Worm (Caenorhabditis elegans) whole organism, L3 larva: ENCODE data around the gene cpf-2.

ENCODE experiments used
- R02D3.7 ChIP-seq: fragments of 150-350 bp; optimal IDR thresholded peaks from 2 replicates; lab custom pipeline; 2014; ENCODE audit warnings: missing biosample characterization, missing genetic modification characterization
- ZK546.5 ChIP-seq: sonication (generic microtip); optimal IDR thresholded peaks from 2 replicates; lab custom pipeline; 2017; ENCODE audit warnings: missing biosample characterization, missing genetic modification characterization
- aly-2 ChIP-seq: fragments of 150-350 bp; optimal IDR thresholded peaks from 2 replicates; lab custom pipeline; 2014; ENCODE audit warnings: missing biosample characterization, missing genetic modification characterization
- ama-1 ChIP-seq: fragments of 150-350 bp; optimal IDR thresholded peaks from 2 replicates; lab custom pipeline; 2018
- ceh-16 ChIP-seq: sonication (generic microtip); optimal IDR thresholded peaks from 2 replicates; lab custom pipeline; 2017; ENCODE audit warnings: missing biosample characterization, missing genetic modification characterization
- ceh-28 ChIP-seq: fragments of 150-350 bp; optimal IDR thresholded peaks from 2 replicates; lab custom pipeline; 2014; ENCODE audit warnings: missing biosample characterization, missing genetic modification reagents, missing genetic modification characterization
- ceh-82 ChIP-seq: fragments of 150-350 bp; optimal IDR thresholded peaks from 2 replicates; lab custom pipeline; 2014; ENCODE audit warnings: missing biosample characterization, missing genetic modification characterization
- ceh-9 ChIP-seq: sonication (generic microtip); optimal IDR thresholded peaks from 2 replicates; lab custom pipeline; 2018; ENCODE audit warnings: missing biosample characterization, missing genetic modification characterization
- daf-12 ChIP-seq: fragments of 150-350 bp; optimal IDR thresholded peaks from 2 replicates; lab custom pipeline; 2014; ENCODE audit warnings: missing biosample characterization, missing genetic modification reagents, missing genetic modification characterization
- egl-27 ChIP-seq: sonication (generic microtip); optimal IDR thresholded peaks from 4 replicates; lab custom pipeline; 2017; ENCODE audit warnings: missing biosample characterization, missing genetic modification reagents, missing genetic modification characterization
- egl-5 ChIP-seq: fragments of 150-350 bp; optimal IDR thresholded peaks from 2 replicates; lab custom pipeline; 2017; ENCODE audit warnings: missing biosample characterization, missing genetic modification reagents, missing genetic modification characterization, inconsistent platforms
- elt-1 ChIP-seq: fragments of 150-350 bp; optimal IDR thresholded peaks from 2 replicates; lab custom pipeline; 2014; ENCODE audit warnings: missing biosample characterization, missing genetic modification characterization
- elt-2 ChIP-seq: sonication (generic microtip); optimal IDR thresholded peaks from 2 replicates; lab custom pipeline; 2016; ENCODE audit warnings: missing genetic modification reagents, mild to moderate bottlenecking, missing genetic modification characterization, missing compliant biosample characterization
- elt-3 ChIP-seq, 3 experiments: fragments of 150-350 bp in 1 of 3; sonication (generic microtip) in 2 of 3; optimal IDR thresholded peaks; 2 replicates in 2 of 3; 4 replicates in 1 of 3; lab custom pipeline; 2014 to 2017; ENCODE audit warnings: missing biosample characterization in 3 of 3, missing genetic modification characterization in 3 of 3
- eor-1 ChIP-seq, 2 experiments: fragments of 150-350 bp; optimal IDR thresholded peaks; 2 replicates each; lab custom pipeline; 2014 to 2018; ENCODE audit warnings: missing biosample characterization in 2 of 2, missing genetic modification characterization in 2 of 2
- fkh-10 ChIP-seq: sonication (generic microtip); optimal IDR thresholded peaks from 2 replicates; lab custom pipeline; 2017; ENCODE audit warnings: missing biosample characterization, missing genetic modification reagents, missing genetic modification characterization
- fkh-2 ChIP-seq: fragments of 150-350 bp; optimal IDR thresholded peaks from 2 replicates; lab custom pipeline; 2014; ENCODE audit warnings: missing biosample characterization, missing genetic modification reagents, missing genetic modification characterization
- fos-1 ChIP-seq: fragments of 150-350 bp; optimal IDR thresholded peaks from 2 replicates; lab custom pipeline; 2014; ENCODE audit warnings: missing biosample characterization, missing genetic modification characterization
- hmg-11 ChIP-seq: sonication (generic microtip); optimal IDR thresholded peaks from 2 replicates; lab custom pipeline; 2016; ENCODE audit warnings: missing genetic modification characterization, missing compliant biosample characterization
- jun-1 ChIP-seq: fragments of 150-350 bp; optimal IDR thresholded peaks from 2 replicates; lab custom pipeline; 2014; ENCODE audit warnings: missing biosample characterization, missing genetic modification reagents, missing genetic modification characterization
- lin-15B ChIP-seq: fragments of 150-350 bp; optimal IDR thresholded peaks from 2 replicates; lab custom pipeline; 2014; ENCODE audit warnings: missing biosample characterization, missing genetic modification characterization
- lin-39 ChIP-seq: fragments of 150-350 bp; optimal IDR thresholded peaks from 2 replicates; lab custom pipeline; 2018; ENCODE audit warnings: missing biosample characterization, missing genetic modification reagents, missing genetic modification characterization
- lsy-12 ChIP-seq: sonication (generic microtip); optimal IDR thresholded peaks from 2 replicates; lab custom pipeline; 2016; ENCODE audit warnings: mild to moderate bottlenecking, missing genetic modification characterization, missing compliant biosample characterization
- mdl-1 ChIP-seq: fragments of 150-350 bp; optimal IDR thresholded peaks from 2 replicates; lab custom pipeline; 2014; ENCODE audit warnings: missing biosample characterization, missing genetic modification characterization
- mml-1 ChIP-seq: fragments of 150-350 bp; sonication (generic microtip); optimal IDR thresholded peaks from 3 replicates; lab custom pipeline; 2014; ENCODE audit warnings: missing biosample characterization, missing genetic modification characterization
- nfya-1 ChIP-seq: sonication (generic microtip); optimal IDR thresholded peaks from 2 replicates; lab custom pipeline; 2017; ENCODE audit warnings: missing genetic modification characterization, mild to moderate bottlenecking, missing compliant biosample characterization, antibody characterized with exemption, moderate library complexity; ENCODE audit not compliant: insufficient read depth
- nhr-11 ChIP-seq: fragments of 150-350 bp; optimal IDR thresholded peaks from 2 replicates; lab custom pipeline; 2014; ENCODE audit warnings: missing biosample characterization, missing genetic modification characterization
- nhr-12 ChIP-seq: fragments of 150-350 bp; optimal IDR thresholded peaks from 2 replicates; lab custom pipeline; 2014; ENCODE audit warnings: missing biosample characterization, missing genetic modification characterization
- nhr-23 ChIP-seq: fragments of 150-350 bp; optimal IDR thresholded peaks from 2 replicates; lab custom pipeline; 2014; ENCODE audit warnings: missing biosample characterization, missing genetic modification reagents, missing genetic modification characterization
- nhr-237 ChIP-seq: fragments of 150-350 bp; optimal IDR thresholded peaks from 2 replicates; lab custom pipeline; 2014; ENCODE audit warnings: missing biosample characterization, missing genetic modification characterization
- nhr-25 ChIP-seq: sonication (generic microtip); optimal IDR thresholded peaks from 2 replicates; lab custom pipeline; 2017; ENCODE audit warnings: missing biosample characterization, missing genetic modification characterization
- nhr-28 ChIP-seq: fragments of 150-350 bp; optimal IDR thresholded peaks from 2 replicates; lab custom pipeline; 2014; ENCODE audit warnings: missing biosample characterization, missing genetic modification characterization
- nhr-43 ChIP-seq: sonication (generic microtip); optimal IDR thresholded peaks from 2 replicates; lab custom pipeline; 2016; ENCODE audit warnings: mild to moderate bottlenecking, missing genetic modification characterization, missing compliant biosample characterization; ENCODE audit not compliant: poor library complexity, severe bottlenecking
- nhr-67 ChIP-seq: fragments of 150-350 bp; optimal IDR thresholded peaks from 2 replicates; lab custom pipeline; 2014; ENCODE audit warnings: missing biosample characterization, missing genetic modification characterization
- nhr-76 ChIP-seq: fragments of 150-350 bp; sonication (generic microtip); optimal IDR thresholded peaks from 5 replicates; lab custom pipeline; 2014; ENCODE audit warnings: missing biosample characterization, missing genetic modification characterization
- nhr-77 ChIP-seq: fragments of 150-350 bp; optimal IDR thresholded peaks from 2 replicates; lab custom pipeline; 2014; ENCODE audit warnings: missing biosample characterization, missing genetic modification characterization
- pha-4 ChIP-seq: fragments of 150-350 bp; optimal IDR thresholded peaks from 2 replicates; lab custom pipeline; 2014; ENCODE audit warnings: missing biosample characterization, missing genetic modification reagents, missing genetic modification characterization
- pqm-1 ChIP-seq: fragments of 150-350 bp; optimal IDR thresholded peaks from 2 replicates; lab custom pipeline; 2017; ENCODE audit warnings: missing biosample characterization, missing genetic modification characterization, inconsistent platforms
- sea-2 ChIP-seq: fragments of 150-350 bp; sonication (generic microtip); optimal IDR thresholded peaks from 4 replicates; lab custom pipeline; 2014; ENCODE audit warnings: missing biosample characterization, missing genetic modification reagents, missing genetic modification characterization
- skn-1 ChIP-seq: fragments of 150-350 bp; optimal IDR thresholded peaks from 2 replicates; lab custom pipeline; 2014; ENCODE audit warnings: missing biosample characterization, missing genetic modification characterization
- snpc-4 ChIP-seq: fragments of 150-350 bp; optimal IDR thresholded peaks from 2 replicates; lab custom pipeline; 2014; ENCODE audit warnings: missing biosample characterization, missing genetic modification characterization
- tbx-2 ChIP-seq: sonication (generic microtip); optimal IDR thresholded peaks from 2 replicates; lab custom pipeline; 2016; ENCODE audit warnings: mild to moderate bottlenecking, missing genetic modification characterization, missing compliant biosample characterization
- unc-39 ChIP-seq: sonication (generic microtip); optimal IDR thresholded peaks from 4 replicates; lab custom pipeline; 2017; ENCODE audit warnings: missing biosample characterization, missing genetic modification characterization
- unc-62 ChIP-seq: fragments of 150-350 bp; sonication (generic microtip); optimal IDR thresholded peaks from 4 replicates; lab custom pipeline; 2014; ENCODE audit warnings: missing biosample characterization, missing genetic modification reagents, missing genetic modification characterization
- zag-1 ChIP-seq: fragments of 150-350 bp; optimal IDR thresholded peaks from 2 replicates; lab custom pipeline; 2014; ENCODE audit warnings: missing biosample characterization, missing genetic modification characterization
- ztf-11 ChIP-seq: fragments of 150-350 bp; optimal IDR thresholded peaks from 2 replicates; lab custom pipeline; 2014; ENCODE audit warnings: missing biosample characterization, missing genetic modification characterization
- ztf-4 ChIP-seq: fragments of 150-350 bp; optimal IDR thresholded peaks from 2 replicates; lab custom pipeline; 2014; ENCODE audit warnings: missing biosample characterization, missing genetic modification characterization

cpf-2 gene

ce11 chrIII:13262987-13263386, 5.7 kb downstream of the cpf-2 start, which contains the start of gene F56A8.4:
Gene F56A8.4, plus strand, starts transcription at chrIII:13263287.
- TF ChIP-seq zag-1 (tag; lab: Kevin White, UChicago) (no peak), eor-1 (tag; optimal IDR thresholded peaks at IDR 0.05; lab: Kevin White, UChicago) (no peak), nhr-11 (no peak), lsy-12 (no peak), nhr-28 (tag; lab: Kevin White, UChicago) (no peak), ceh-82 (tag; lab: Kevin White, UChicago) (no peak), ceh-28 (tag; lab: Kevin White, UChicago) (no peak), fos-1 (tag; lab: Kevin White, UChicago) (no peak), daf-12 (tag; lab: Kevin White, UChicago) (no peak), pqm-1 (tag; lab: Kevin White, UChicago) (no peak), egl-27 (tag; lab: Kevin White, UChicago) (no peak), elt-3 (tag; optimal IDR thresholded peaks at IDR 0.05; lab: Kevin White, UChicago) (no peak)
- TF ChIP-seq, all 47 proteins: peak for 0

- TF ChIP-seq nhr-25 (tag; lab: Kevin White, UChicago) (no peak), pha-4 (tag; lab: Kevin White, UChicago) (peak; percentile 91)
Measured at ce11 chrIII:13260344-13260743, 8.3 kb downstream of the cpf-2 start.

ce11 chrIII:13258752-13259151, 9.9 kb downstream of the cpf-2 start:
- peak; percentile 15 for TF ChIP-seq lin-15B
- TF ChIP-seq aly-2 = no peak
- no peak for TF ChIP-seq ceh-16 (tag; lab: Kevin White, UChicago)
- no peak for TF ChIP-seq pqm-1 (tag; lab: Kevin White, UChicago)
- TF ChIP-seq unc-62 (GFP tag; lab: Kevin White, UChicago) = no peak
- no peak for TF ChIP-seq ama-1
- peak; percentile 16 for TF ChIP-seq nhr-23
- TF ChIP-seq nhr-237 = no peak
- TF ChIP-seq nhr-67 (tag; lab: Kevin White, UChicago) = no peak
- TF ChIP-seq nhr-25 (tag; lab: Kevin White, UChicago) = peak; percentile 21
- TF ChIP-seq fos-1 (tag; lab: Kevin White, UChicago) = no peak
- no peak for TF ChIP-seq sea-2 (GFP tag; lab: Kevin White, UChicago)
- TF ChIP-seq ceh-9 (tag; lab: Kevin White, UChicago) = no peak
- no peak for TF ChIP-seq ztf-11 (tag; lab: Kevin White, UChicago)
- TF ChIP-seq mdl-1 (tag; lab: Kevin White, UChicago) = no peak
- no peak for TF ChIP-seq nhr-43
- no peak for TF ChIP-seq nhr-28 (tag; lab: Kevin White, UChicago)
- TF ChIP-seq pha-4 (tag; lab: Kevin White, UChicago) = peak; percentile 50
- TF ChIP-seq nfya-1 (tag; lab: Kevin White, UChicago) = peak; percentile 48
- TF ChIP-seq ZK546.5 = no peak
- TF ChIP-seq nhr-12 = no peak
- TF ChIP-seq lin-39 = no peak
- TF ChIP-seq nhr-76 = no peak
- TF ChIP-seq hmg-11 (tag; lab: Kevin White, UChicago) = no peak
- TF ChIP-seq elt-2 (tag; lab: Kevin White, UChicago) = no peak
- no peak for TF ChIP-seq snpc-4 (tag; lab: Kevin White, UChicago)
- no peak for TF ChIP-seq unc-39
- no peak for TF ChIP-seq elt-1 (tag; lab: Kevin White, UChicago)
- TF ChIP-seq fkh-10 (GFP tag; lab: Kevin White, UChicago) = no peak
- no peak for TF ChIP-seq egl-5
- no peak for TF ChIP-seq ztf-4 (tag; lab: Kevin White, UChicago)
- TF ChIP-seq mml-1 (tag; lab: Kevin White, UChicago) = no peak
- TF ChIP-seq lsy-12 = peak; percentile 16
- no peak for TF ChIP-seq ceh-82 (tag; lab: Kevin White, UChicago)
- no peak for TF ChIP-seq elt-3 (tag; optimal IDR thresholded peaks at IDR 0.05; lab: Kevin White, UChicago)
- no peak for TF ChIP-seq eor-1 (tag; optimal IDR thresholded peaks at IDR 0.05; lab: Kevin White, UChicago)
- TF ChIP-seq daf-12 (tag; lab: Kevin White, UChicago) = no peak
- TF ChIP-seq fkh-2 (tag; lab: Kevin White, UChicago) = no peak
- TF ChIP-seq skn-1 = no peak
- TF ChIP-seq ceh-28 (tag; lab: Kevin White, UChicago) = peak; percentile 41
- no peak for TF ChIP-seq zag-1 (tag; lab: Kevin White, UChicago)
- no peak for TF ChIP-seq egl-27 (tag; lab: Kevin White, UChicago)
- TF ChIP-seq R02D3.7 (tag; lab: Kevin White, UChicago) = no peak
- TF ChIP-seq jun-1 (tag; lab: Kevin White, UChicago) = no peak
- TF ChIP-seq tbx-2 (tag; lab: Kevin White, UChicago) = no peak
- TF ChIP-seq nhr-77 (tag; lab: Kevin White, UChicago) = no peak
- no peak for TF ChIP-seq nhr-11
- TF ChIP-seq, all 47 proteins: peak for 7
